Fruit fly (Drosophila melanogaster) whole organism, wandering third instar larva: Measurements from ENCODE around the gene Prosalpha6.

Source experiments
- CG32264 ChIP-seq: fragments of 200-800 bp; sonication (Bioruptor generic); optimal IDR thresholded peaks from 2 replicates; lab custom pipeline; 2016; ENCODE audit warnings: missing biosample characterization, missing genetic modification characterization
- CG9705 ChIP-seq: fragments of 200-800 bp; sonication (Bioruptor generic); optimal IDR thresholded peaks from 2 replicates; lab custom pipeline; 2018; ENCODE audit warnings: missing biosample characterization, mild to moderate bottlenecking, missing genetic modification characterization
- CrebA ChIP-seq: fragments of 200-800 bp; sonication (Bioruptor generic); optimal IDR thresholded peaks from 2 replicates; lab custom pipeline; 2016; ENCODE audit warnings: missing biosample characterization, mild to moderate bottlenecking, missing genetic modification characterization, borderline replicate concordance
- Dfd ChIP-seq: fragments of >200 bp; optimal IDR thresholded peaks from 2 replicates; lab custom pipeline; 2017; ENCODE audit warnings: missing biosample characterization, missing genetic modification characterization
- GATAd ChIP-seq: sonication (Bioruptor generic); optimal IDR thresholded peaks from 2 replicates; lab custom pipeline; 2016; ENCODE audit warnings: missing biosample characterization, missing genetic modification characterization
- HLH106 ChIP-seq: fragments of 200-800 bp; optimal IDR thresholded peaks from 3 replicates; lab custom pipeline; 2019; ENCODE audit warnings: missing biosample characterization, mild to moderate bottlenecking, missing genetic modification characterization, moderate library complexity
- Hnf4 ChIP-seq: fragments of 200-800 bp; sonication (Bioruptor generic); optimal IDR thresholded peaks from 2 replicates; lab custom pipeline; 2016; ENCODE audit warnings: missing biosample characterization, mild to moderate bottlenecking, missing genetic modification characterization
- Hr78 ChIP-seq: fragments of >200 bp; optimal IDR thresholded peaks from 2 replicates; lab custom pipeline; 2017; ENCODE audit warnings: missing biosample characterization, missing genetic modification characterization
- Hr83 ChIP-seq: fragments of 200-300 bp; sonication (Bioruptor generic); optimal IDR thresholded peaks from 2 replicates; lab custom pipeline; 2016; ENCODE audit warnings: missing biosample characterization, mild to moderate bottlenecking, missing genetic modification characterization, moderate library complexity; ENCODE audit not compliant: poor library complexity, severe bottlenecking
- Mio ChIP-seq: sonication (Bioruptor generic); optimal IDR thresholded peaks from 2 replicates; lab custom pipeline; 2016; ENCODE audit warnings: missing biosample characterization, missing genetic modification characterization
- N ChIP-seq: fragments of >200 bp; optimal IDR thresholded peaks from 2 replicates; lab custom pipeline; 2018; ENCODE audit warnings: missing biosample characterization, missing external identifiers, missing genetic modification characterization
- OdsH ChIP-seq: fragments of 200-800 bp; sonication (Bioruptor generic); optimal IDR thresholded peaks from 2 replicates; lab custom pipeline; 2016; ENCODE audit warnings: missing biosample characterization, mild to moderate bottlenecking, missing genetic modification characterization
- Rel ChIP-seq, 2 experiments: fragments of 200-800 bp; sonication (Bioruptor generic) in 1 of 2; optimal IDR thresholded peaks; 2 replicates in 1 of 2; 3 replicates in 1 of 2; lab custom pipeline; 2016 to 2019; ENCODE audit warnings: mild to moderate bottlenecking in 2 of 2, missing biosample characterization in 2 of 2, missing genetic modification characterization in 2 of 2, moderate library complexity in 1 of 2
- Sp1 ChIP-seq: fragments of 200-800 bp; sonication (Bioruptor generic); optimal IDR thresholded peaks from 3 replicates; lab custom pipeline; 2019; ENCODE audit warnings: missing biosample characterization, mild to moderate bottlenecking, missing genetic modification characterization, moderate library complexity
- Vsx2 ChIP-seq: fragments of 200-300, 225-300 bp; sonication (Bioruptor generic); optimal IDR thresholded peaks from 2 replicates; lab custom pipeline; 2018; ENCODE audit warnings: missing biosample characterization, missing genetic modification characterization; ENCODE audit not compliant: partially characterized antibody
- br ChIP-seq: fragments of 200-800 bp; sonication (Bioruptor generic); optimal IDR thresholded peaks from 2 replicates; lab custom pipeline; 2016; ENCODE audit warnings: missing biosample characterization, missing genetic modification characterization
- brk ChIP-seq: fragments of 200-800 bp; sonication (Bioruptor generic); optimal IDR thresholded peaks from 2 replicates; lab custom pipeline; 2016; ENCODE audit warnings: missing biosample characterization, mild to moderate bottlenecking, missing genetic modification characterization
- dl ChIP-seq, 2 experiments: fragments of 175-275, 200-275 bp in 1 of 2; fragments of 200-275 bp in 1 of 2; sonication (Bioruptor generic); optimal IDR thresholded peaks; lab custom pipeline; 2018; ENCODE audit warnings: mild to moderate bottlenecking in 2 of 2, missing biosample characterization in 2 of 2, missing genetic modification characterization in 2 of 2, moderate library complexity in 2 of 2; ENCODE audit not compliant: partially characterized antibody in 2 of 2, insufficient read depth in 1 of 2
- dmrt93B ChIP-seq: fragments of 200-800 bp; sonication (Bioruptor generic); optimal IDR thresholded peaks from 2 replicates; lab custom pipeline; 2018; ENCODE audit warnings: missing biosample characterization, mild to moderate bottlenecking, missing genetic modification characterization
- dsf ChIP-seq: sonication (Bioruptor generic); optimal IDR thresholded peaks from 2 replicates; lab custom pipeline; 2016; ENCODE audit warnings: missing biosample characterization, missing genetic modification characterization, borderline replicate concordance
- ey ChIP-seq: fragments of 200-800 bp; sonication (Bioruptor generic); optimal IDR thresholded peaks from 2 replicates; lab custom pipeline; 2016; ENCODE audit warnings: missing biosample characterization, missing genetic modification characterization
- h ChIP-seq: fragments of 200-800 bp; sonication (Bioruptor generic); optimal IDR thresholded peaks from 3 replicates; lab custom pipeline; 2016; ENCODE audit warnings: missing biosample characterization, mild to moderate bottlenecking, missing genetic modification characterization
- jim ChIP-seq: fragments of 175-275, 200-325 bp; sonication (Bioruptor generic); optimal IDR thresholded peaks from 2 replicates; lab custom pipeline; 2016; ENCODE audit warnings: missing biosample characterization, mild to moderate bottlenecking, missing genetic modification characterization
- lola ChIP-seq: fragments of >200 bp; optimal IDR thresholded peaks from 2 replicates; lab custom pipeline; 2017; ENCODE audit warnings: missing biosample characterization, missing genetic modification characterization
- psq ChIP-seq: fragments of 200-800 bp; sonication (Bioruptor generic); optimal IDR thresholded peaks from 3 replicates; lab custom pipeline; 2017; ENCODE audit warnings: missing biosample characterization, mild to moderate bottlenecking, missing genetic modification characterization, moderate library complexity
- rgr ChIP-seq: fragments of 200-800 bp; sonication (Bioruptor generic); optimal IDR thresholded peaks from 3 replicates; lab custom pipeline; 2016; ENCODE audit warnings: missing biosample characterization, mild to moderate bottlenecking, missing genetic modification characterization
- sage ChIP-seq: fragments of 200-800 bp; sonication (Bioruptor generic); optimal IDR thresholded peaks from 2 replicates; lab custom pipeline; 2016; ENCODE audit warnings: missing biosample characterization, mild to moderate bottlenecking, missing genetic modification characterization
- sv ChIP-seq: fragments of 200-800 bp; sonication (Bioruptor generic); optimal IDR thresholded peaks from 3 replicates; lab custom pipeline; 2016; ENCODE audit warnings: missing biosample characterization, missing genetic modification characterization
- tai ChIP-seq: sonication (Bioruptor generic); optimal IDR thresholded peaks from 2 replicates; lab custom pipeline; 2016; ENCODE audit warnings: missing biosample characterization, missing genetic modification characterization
- usp ChIP-seq: fragments of >200 bp; optimal IDR thresholded peaks from 2 replicates; lab custom pipeline; 2017; ENCODE audit warnings: missing biosample characterization, missing genetic modification characterization
- woc ChIP-seq: sonication (Bioruptor generic); optimal IDR thresholded peaks from 2 replicates; lab custom pipeline; 2016; ENCODE audit warnings: missing biosample characterization, mild to moderate bottlenecking, missing genetic modification characterization

Prosalpha6 gene

DNA sequence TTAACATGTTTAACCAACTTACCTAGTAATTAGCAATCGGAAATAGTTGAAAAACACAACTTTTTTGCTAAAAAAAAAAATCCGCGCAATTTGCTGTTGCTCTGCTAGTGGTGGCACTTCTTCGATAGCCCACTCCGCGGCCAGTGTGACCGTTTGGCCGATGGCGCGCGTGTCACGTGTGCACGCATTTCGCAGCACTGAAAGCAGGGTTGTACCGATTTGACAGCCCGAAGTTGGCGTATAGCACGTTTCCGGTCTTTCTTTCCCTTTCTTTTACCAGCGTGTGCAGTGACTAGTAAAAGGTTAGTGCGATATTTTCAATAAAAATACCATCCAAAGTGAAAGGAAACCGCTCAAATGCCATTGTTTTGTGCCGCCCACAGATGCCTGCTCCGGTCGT, 20.3 kb upstream of the Prosalpha6 start, which contains the start of the genes Ripalpha and RpL7 (continued):
- TF ChIP-seq HLH106 (tag; lab: Kevin White, UChicago) (peak; percentile 91), Hnf4 (GFP tag; lab: Kevin White, UChicago) (peak; percentile 96), Hr78 (GFP tag; lab: Kevin White, UChicago) (no peak), brk (GFP tag; lab: Kevin White, UChicago) (peak; percentile 87), sage (peak; percentile 88), Sp1 (peak; percentile 95), jim (GFP tag; lab: Kevin White, UChicago) (peak; percentile 2), rgr (peak; percentile 99), CG9705 (GFP tag; lab: Kevin White, UChicago) (peak; percentile 97), OdsH (peak; percentile 96), dmrt93B (GFP tag; lab: Kevin White, UChicago) (peak; percentile 99), lola (GFP tag; lab: Kevin White, UChicago) (no peak), Hr83 (peak; percentile 100), psq (GFP tag; lab: Kevin White, UChicago) (peak; percentile 85), CrebA (GFP tag; lab: Kevin White, UChicago) (no peak), dsf (GFP tag; lab: Kevin White, UChicago) (peak; percentile 88), ey (peak; percentile 89), GATAd (GFP tag; lab: Kevin White, UChicago) (peak; percentile 80)
- TF ChIP-seq, all 38 proteins: peak for 29

DNA sequence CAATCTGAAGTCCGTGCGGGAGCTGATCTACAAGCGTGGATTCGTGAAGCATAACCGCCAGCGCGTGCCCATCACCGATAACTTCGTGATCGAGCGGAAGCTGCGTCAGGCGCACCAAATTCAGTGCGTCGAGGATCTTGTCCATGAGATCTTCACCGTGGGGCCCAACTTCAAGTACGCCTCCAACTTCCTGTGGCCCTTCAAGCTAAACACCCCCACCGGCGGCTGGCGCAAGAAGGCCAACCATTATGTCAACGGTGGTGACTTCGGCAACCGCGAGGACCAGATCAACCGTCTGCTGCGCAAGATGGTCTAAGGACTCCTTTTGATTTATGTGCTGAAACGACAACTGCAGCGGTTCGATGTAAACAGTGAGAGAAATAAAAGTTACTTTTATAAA, 19.4 kb upstream of the Prosalpha6 start:
- no peak for TF ChIP-seq Dfd

DNA sequence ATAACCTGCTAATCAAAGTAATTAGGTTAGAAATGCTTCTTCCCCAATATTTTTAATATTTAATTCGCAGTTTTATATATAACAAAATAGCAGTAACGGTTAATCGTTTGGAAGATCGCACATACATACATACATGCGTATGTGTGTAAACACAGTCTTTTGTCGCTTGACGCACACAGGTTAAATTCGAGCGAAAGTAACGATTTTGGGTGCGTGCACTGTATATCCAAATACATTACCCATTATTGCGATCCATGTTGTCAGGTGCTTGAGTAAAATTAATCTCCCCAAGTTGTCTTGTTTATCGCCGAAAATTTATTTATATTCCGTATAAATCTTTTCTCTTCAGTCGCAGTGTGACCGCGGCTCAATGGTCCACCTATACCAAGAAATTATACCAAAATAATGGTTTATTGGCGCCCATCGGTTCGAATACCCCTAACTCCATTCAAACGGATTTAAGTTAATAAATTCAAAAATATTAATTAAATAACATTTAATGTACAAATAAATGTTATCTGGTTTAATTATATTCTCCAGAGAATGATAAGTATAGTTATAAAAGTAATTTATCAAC, 17.1 kb upstream of the Prosalpha6 start, which contains the start of gene CG34159:
CG34159 (minus strand) TSS at position 385 of the 577 bp plus-strand sequence.
- TF ChIP-seq sage (no peak), tai (GFP tag; lab: Kevin White, UChicago) (no peak), Vsx2 (GFP tag; lab: Kevin White, UChicago) (no peak), Hr78 (GFP tag; lab: Kevin White, UChicago) (no peak), sv (GFP tag; lab: Kevin White, UChicago) (no peak), dsf (GFP tag; lab: Kevin White, UChicago) (no peak), jim (GFP tag; lab: Kevin White, UChicago) (no peak), Mio (GFP tag; lab: Kevin White, UChicago) (no peak), rgr (no peak), N (GFP tag; lab: Kevin White, UChicago) (no peak), h (GFP tag; lab: Kevin White, UChicago) (no peak), woc (GFP tag; lab: Kevin White, UChicago) (no peak)

DNA sequence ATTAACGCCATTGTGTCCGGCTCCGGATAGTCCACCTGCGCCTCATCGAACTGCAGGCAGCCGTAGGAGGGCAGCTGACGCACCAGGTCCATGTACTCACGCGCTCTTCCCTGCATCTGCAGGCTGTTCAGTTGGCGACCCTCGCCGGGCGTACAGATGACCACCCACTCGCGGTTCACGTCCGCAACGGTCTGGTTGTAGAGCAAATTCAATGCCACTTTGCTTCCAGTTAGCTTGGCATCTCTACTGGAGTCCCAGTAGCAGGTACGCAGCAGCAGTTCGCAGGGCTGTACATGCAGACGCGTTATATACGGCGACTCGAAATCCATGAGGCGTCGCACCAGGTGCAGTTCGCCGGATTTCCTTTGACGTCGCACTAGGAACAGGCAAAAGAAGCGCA, 15.2 kb upstream of the Prosalpha6 start:
- no peak for TF ChIP-seq HLH106 (tag; lab: Kevin White, UChicago)
- no peak for TF ChIP-seq woc (GFP tag; lab: Kevin White, UChicago)
- no peak for TF ChIP-seq dsf (GFP tag; lab: Kevin White, UChicago)
- TF ChIP-seq Rel (GFP tag; optimal IDR thresholded peaks at IDR 0.05; lab: Kevin White, UChicago): no peak
- no peak for TF ChIP-seq Rel (tag; optimal IDR thresholded peaks at IDR 0.05; lab: Kevin White, UChicago)
- TF ChIP-seq dl (GFP tag; optimal IDR thresholded peaks at IDR 0.05; lab: Kevin White, UChicago; ENCODE audit: insufficient read depth in 1 of 2, partially characterized antibody in 2 of 2): no peak
- no peak for TF ChIP-seq CG9705 (GFP tag; lab: Kevin White, UChicago)
- TF ChIP-seq CrebA (GFP tag; lab: Kevin White, UChicago): no peak
- TF ChIP-seq Mio (GFP tag; lab: Kevin White, UChicago): no peak
- TF ChIP-seq OdsH: no peak
- no peak for TF ChIP-seq br
- TF ChIP-seq CG32264 (GFP tag; lab: Kevin White, UChicago): no peak
- TF ChIP-seq Vsx2 (GFP tag; lab: Kevin White, UChicago): no peak
- TF ChIP-seq rgr: no peak
- TF ChIP-seq GATAd (GFP tag; lab: Kevin White, UChicago): no peak
- no peak for TF ChIP-seq usp (GFP tag; lab: Kevin White, UChicago)
